Worm (Caenorhabditis elegans): Measurements from ENCODE around the gene C05D12.2.

C05D12.2 gene

ce11 chrII:11444973-11445372, 26.9 kb downstream of the C05D12.2 start, which contains the start of gene W02B12.13:
Gene W02B12.13 (plus strand): TSS chrII:11445273.
- TF ChIP-seq flh-1 (GFP tag; optimal IDR thresholded peaks at IDR 0.05) (no peak), mls-2 (tag; optimal IDR thresholded peaks at IDR 0.05) (no peak), cnd-1 (tag; optimal IDR thresholded peaks at IDR 0.05) (no peak)

ce11 chrII:11448753-11449152, 30.7 kb downstream of the C05D12.2 start, which contains the start of gene W02B12.1:
Gene W02B12.1 (plus strand): TSS chrII:11449021.
- TF ChIP-seq tbx-8 (GFP tag; optimal IDR thresholded peaks at IDR 0.05) (no peak), bed-3 (GFP tag; optimal IDR thresholded peaks at IDR 0.05) (no peak), zip-8 (tag; optimal IDR thresholded peaks at IDR 0.05) (no peak), ceh-43 (GFP tag; optimal IDR thresholded peaks at IDR 0.05) (no peak), nhr-237 (tag; optimal IDR thresholded peaks at IDR 0.05) (no peak), nhr-12 (tag; optimal IDR thresholded peaks at IDR 0.05) (no peak), hlh-1 (tag; optimal IDR thresholded peaks at IDR 0.05) (no peak), ceh-83 (GFP tag; optimal IDR thresholded peaks at IDR 0.05) (no peak), sem-2 (GFP tag; optimal IDR thresholded peaks at IDR 0.05) (no peak), lin-13 (tag; optimal IDR thresholded peaks at IDR 0.05) (no peak), unc-62 (GFP tag; optimal IDR thresholded peaks at IDR 0.05) (no peak), snpc-4 (tag; optimal IDR thresholded peaks at IDR 0.05) (no peak), lsy-2 (tag; optimal IDR thresholded peaks at IDR 0.05) (no peak), unc-120 (tag; optimal IDR thresholded peaks at IDR 0.05; ENCODE audit: poor library complexity, severe bottlenecking) (no peak), mep-1 (tag; optimal IDR thresholded peaks at IDR 0.05) (no peak), pha-4 (tag; optimal IDR thresholded peaks at IDR 0.05) (no peak)

- TF ChIP-seq mls-2 (tag; optimal IDR thresholded peaks at IDR 0.05): no peak
- no peak for TF ChIP-seq mab-5 (tag; optimal IDR thresholded peaks at IDR 0.05)
- no peak for TF ChIP-seq elt-1 (tag; optimal IDR thresholded peaks at IDR 0.05; ENCODE audit: borderline replicate concordance, insufficient read depth)
Observed at ce11 chrII:11450882-11451281, 32.8 kb downstream of the C05D12.2 start.

ce11 chrII:11451738-11452137, 33.6 kb downstream of the C05D12.2 start:
- TF ChIP-seq ham-2 (GFP tag; optimal IDR thresholded peaks at IDR 0.05) (no peak), ceh-43 (GFP tag; optimal IDR thresholded peaks at IDR 0.05) (no peak), elt-1 (tag; optimal IDR thresholded peaks at IDR 0.05; ENCODE audit: borderline replicate concordance, insufficient read depth) (no peak), M03D4.4 (tag; optimal IDR thresholded peaks at IDR 0.05) (no peak), bed-3 (GFP tag; optimal IDR thresholded peaks at IDR 0.05) (no peak), ces-1 (GFP tag; optimal IDR thresholded peaks at IDR 0.05) (no peak), lin-32 (GFP tag; optimal IDR thresholded peaks at IDR 0.05) (no peak), nhr-12 (tag; optimal IDR thresholded peaks at IDR 0.05) (no peak), unc-62 (GFP tag; optimal IDR thresholded peaks at IDR 0.05) (no peak), mab-5 (tag; optimal IDR thresholded peaks at IDR 0.05) (no peak), mls-2 (tag; optimal IDR thresholded peaks at IDR 0.05) (no peak), ceh-83 (GFP tag; optimal IDR thresholded peaks at IDR 0.05) (no peak), pha-4 (tag; optimal IDR thresholded peaks at IDR 0.05) (no peak), mep-1 (tag; optimal IDR thresholded peaks at IDR 0.05) (no peak), elt-3 (tag; optimal IDR thresholded peaks at IDR 0.05) (no peak)

- TF ChIP-seq M03D4.4 (tag; optimal IDR thresholded peaks at IDR 0.05) (no peak), ceh-39 (tag; optimal IDR thresholded peaks at IDR 0.05) (no peak), nhr-28 (tag; optimal IDR thresholded peaks at IDR 0.05) (no peak), ceh-83 (GFP tag; optimal IDR thresholded peaks at IDR 0.05) (no peak), bed-3 (GFP tag; optimal IDR thresholded peaks at IDR 0.05) (no peak), flh-1 (GFP tag; optimal IDR thresholded peaks at IDR 0.05) (no peak), zip-8 (tag; optimal IDR thresholded peaks at IDR 0.05) (no peak), lin-32 (GFP tag; optimal IDR thresholded peaks at IDR 0.05) (no peak), ces-1 (GFP tag; optimal IDR thresholded peaks at IDR 0.05) (no peak), ceh-43 (GFP tag; optimal IDR thresholded peaks at IDR 0.05) (no peak), nhr-12 (tag; optimal IDR thresholded peaks at IDR 0.05) (no peak), pha-4 (tag; optimal IDR thresholded peaks at IDR 0.05) (no peak), snpc-4 (tag; optimal IDR thresholded peaks at IDR 0.05) (no peak), lsy-2 (tag; optimal IDR thresholded peaks at IDR 0.05) (no peak), sptf-1 (tag; optimal IDR thresholded peaks at IDR 0.05) (no peak), blmp-1 (tag; optimal IDR thresholded peaks at IDR 0.05) (no peak), cnd-1 (tag; optimal IDR thresholded peaks at IDR 0.05) (no peak), mls-2 (tag; optimal IDR thresholded peaks at IDR 0.05) (no peak), nhr-2 (tag; optimal IDR thresholded peaks at IDR 0.05) (no peak)
Observed at ce11 chrII:11452498-11453005, 34.5 kb downstream of the C05D12.2 start, which contains the start of gene rsp-2. Gene rsp-2 (minus strand): TSS chrII:11452955.

Measured in whole organism, mixed stage, embryonic.